Fruit fly (Drosophila melanogaster) whole organism, embryonic: ENCODE data around the gene CG43116.

ENCODE experiments used
- Abd-B ChIP-seq: fragments of 200-800 bp; sonication (Bioruptor generic); optimal IDR thresholded peaks from 2 replicates; lab custom pipeline; 2018; ENCODE audit warnings: missing biosample characterization, mild to moderate bottlenecking, missing genetic modification characterization, moderate library complexity
- CG10366 ChIP-seq: fragments of 200-800 bp; sonication (Bioruptor generic); IDR thresholded peaks from 2 replicates; pipeline ENCODE4 v1.3.6; 2022; ENCODE audit warnings: missing biosample characterization, missing genetic modification characterization
- CG12071 ChIP-seq: fragments of 200-800 bp; sonication (Bioruptor generic); optimal IDR thresholded peaks from 3 replicates; lab custom pipeline; 2018; ENCODE audit warnings: missing biosample characterization, mild to moderate bottlenecking, missing genetic modification characterization
- CG1233 ChIP-seq: fragments of 200-800 bp; sonication (Bioruptor generic); optimal IDR thresholded peaks from 4 replicates; lab custom pipeline; 2018; ENCODE audit warnings: missing biosample characterization, mild to moderate bottlenecking, missing genetic modification characterization
- CG2875 ChIP-seq: fragments of 200-800 bp; sonication (Bioruptor generic); optimal IDR thresholded peaks from 2 replicates; lab custom pipeline; 2017; ENCODE audit warnings: missing biosample characterization, mild to moderate bottlenecking, missing genetic modification characterization, missing genetic modification reagents
- CG31388 ChIP-seq: fragments of 200-800 bp; sonication (Bioruptor generic); optimal IDR thresholded peaks from 2 replicates; lab custom pipeline; 2016; ENCODE audit warnings: missing biosample characterization, missing genetic modification characterization
- CG32532 ChIP-seq: fragments of 200-800 bp; sonication (Bioruptor generic); IDR thresholded peaks from 2 replicates; pipeline ENCODE4 v1.3.6; 2022; ENCODE audit warnings: missing biosample characterization, missing genetic modification characterization
- CG3407 ChIP-seq: fragments of 200-800 bp; sonication (Bioruptor generic); optimal IDR thresholded peaks from 2 replicates; lab custom pipeline; 2018; ENCODE audit warnings: missing biosample characterization, mild to moderate bottlenecking, missing genetic modification characterization
- CG4404 ChIP-seq: fragments of 200-800 bp; sonication (Bioruptor generic); IDR thresholded peaks from 2 replicates; pipeline ENCODE4 v1.3.6; 2022; ENCODE audit warnings: missing biosample characterization, missing genetic modification characterization
- CG4707 ChIP-seq: fragments of 200-800 bp; sonication (Bioruptor generic); optimal IDR thresholded peaks from 2 replicates; lab custom pipeline; 2018; ENCODE audit warnings: missing biosample characterization, mild to moderate bottlenecking, missing genetic modification characterization, moderate library complexity
- CG6683 ChIP-seq: fragments of 200-800 bp; sonication (Bioruptor generic); optimal IDR thresholded peaks from 2 replicates; lab custom pipeline; 2017; ENCODE audit warnings: missing biosample characterization, mild to moderate bottlenecking, missing genetic modification characterization, missing genetic modification reagents
- CG6689 ChIP-seq: fragments of 200-800 bp; sonication (Bioruptor generic); IDR thresholded peaks from 2 replicates; pipeline ENCODE4 v1.3.6; 2022; ENCODE audit warnings: missing biosample characterization, missing genetic modification characterization
- CG8359 ChIP-seq: fragments of 200-800 bp; sonication (Bioruptor generic); optimal IDR thresholded peaks from 2 replicates; lab custom pipeline; 2017; ENCODE audit warnings: missing biosample characterization, mild to moderate bottlenecking, missing genetic modification characterization, borderline replicate concordance
- CG8388 ChIP-seq: fragments of 200-800 bp; sonication (Bioruptor generic); optimal IDR thresholded peaks from 2 replicates; lab custom pipeline; 2019; ENCODE audit warnings: missing biosample characterization, mild to moderate bottlenecking, missing genetic modification characterization, moderate library complexity
- CG9215 ChIP-seq: fragments of 200-800 bp; sonication (Bioruptor generic); IDR thresholded peaks from 2 replicates; pipeline ENCODE4 v1.3.6; 2022; ENCODE audit warnings: missing biosample characterization, missing genetic modification characterization
- CG9727 ChIP-seq: fragments of 200-800 bp; sonication (Bioruptor generic); optimal IDR thresholded peaks from 3 replicates; lab custom pipeline; 2017; ENCODE audit warnings: missing biosample characterization, mild to moderate bottlenecking, missing genetic modification characterization
- Deaf1 ChIP-seq: fragments of 200-800 bp; optimal IDR thresholded peaks from 3 replicates; lab custom pipeline; 2019; ENCODE audit warnings: missing biosample characterization, mild to moderate bottlenecking, missing genetic modification characterization, moderate library complexity
- Dip3 ChIP-seq: fragments of 200-800 bp; sonication (Bioruptor generic); optimal IDR thresholded peaks from 3 replicates; lab custom pipeline; 2016; ENCODE audit warnings: missing biosample characterization, missing genetic modification characterization
- HLH54F ChIP-seq: fragments of 200-800 bp; sonication (Bioruptor generic); optimal IDR thresholded peaks from 3 replicates; lab custom pipeline; 2016; ENCODE audit warnings: missing biosample characterization, missing genetic modification characterization
- Nf-YA ChIP-seq: fragments of 200-800 bp; sonication (Bioruptor generic); IDR thresholded peaks from 2 replicates; pipeline ENCODE4 v1.3.6; 2022; ENCODE audit warnings: missing biosample characterization, missing genetic modification characterization
- Nf-YB ChIP-seq: fragments of 200-800 bp; sonication (Bioruptor generic); optimal IDR thresholded peaks from 3 replicates; lab custom pipeline; 2019; ENCODE audit warnings: missing biosample characterization, mild to moderate bottlenecking, missing genetic modification characterization, moderate library complexity
- Sin3A ChIP-seq: fragments of >200 bp; optimal IDR thresholded peaks from 2 replicates; lab custom pipeline; 2018
- Vsx1 ChIP-seq: fragments of 200-800 bp; sonication (Bioruptor generic); optimal IDR thresholded peaks from 2 replicates; lab custom pipeline; 2017; ENCODE audit warnings: missing biosample characterization, mild to moderate bottlenecking, missing genetic modification characterization, missing genetic modification reagents
- ash1 ChIP-seq: fragments of 200-800 bp; sonication (Bioruptor generic); optimal IDR thresholded peaks from 2 replicates; lab custom pipeline; 2018; ENCODE audit warnings: missing biosample characterization, mild to moderate bottlenecking, missing genetic modification characterization
- bsh ChIP-seq, 2 experiments: fragments of 200-800 bp; sonication (Bioruptor generic); optimal IDR thresholded peaks; 2 replicates each; lab custom pipeline; 2017 to 2018; ENCODE audit warnings: mild to moderate bottlenecking in 2 of 2, missing biosample characterization in 2 of 2, missing genetic modification characterization in 2 of 2, moderate library complexity in 1 of 2
- cato ChIP-seq: fragments of 200-800 bp; sonication (Bioruptor generic); optimal IDR thresholded peaks from 2 replicates; lab custom pipeline; 2016; ENCODE audit warnings: missing biosample characterization, missing genetic modification characterization, borderline replicate concordance
- grau ChIP-seq: fragments of 200-800 bp; optimal IDR thresholded peaks from 3 replicates; lab custom pipeline; 2019; ENCODE audit warnings: missing biosample characterization, mild to moderate bottlenecking, missing genetic modification characterization, moderate library complexity
- gro ChIP-seq: fragments of 200-800 bp; sonication (Bioruptor generic); optimal IDR thresholded peaks from 2 replicates; lab custom pipeline; 2016; ENCODE audit warnings: missing biosample characterization, missing genetic modification characterization
- ham ChIP-seq: fragments of 200-800 bp; sonication (Bioruptor generic); IDR thresholded peaks from 2 replicates; pipeline ENCODE4 v1.3.6; 2022; ENCODE audit warnings: missing biosample characterization, missing genetic modification characterization
- nom ChIP-seq: fragments of 200-800 bp; sonication (Bioruptor generic); optimal IDR thresholded peaks from 2 replicates; lab custom pipeline; 2017; ENCODE audit warnings: missing biosample characterization, missing genetic modification characterization, mild to moderate bottlenecking, moderate library complexity, missing genetic modification reagents
- onecut ChIP-seq: fragments of 200-800 bp; sonication (Bioruptor generic); IDR thresholded peaks from 2 replicates; pipeline ENCODE4 v1.3.6; 2022; ENCODE audit warnings: missing biosample characterization, missing genetic modification characterization
- pnt ChIP-seq: fragments of 200-800 bp; sonication (Bioruptor generic); optimal IDR thresholded peaks from 3 replicates; lab custom pipeline; 2016; ENCODE audit warnings: missing biosample characterization, missing genetic modification characterization
- sens ChIP-seq: fragments of 200-800 bp; sonication (Bioruptor generic); peaks from one replicate; lab custom pipeline; 2016; ENCODE audit warnings: missing biosample characterization, missing genetic modification characterization
- seq ChIP-seq: fragments of 200-800 bp; sonication (Bioruptor generic); IDR thresholded peaks from 2 replicates; pipeline ENCODE4 v1.3.6; 2022; ENCODE audit warnings: missing biosample characterization, missing genetic modification characterization
- sisA ChIP-seq: fragments of 200-800 bp; sonication (Bioruptor generic); IDR thresholded peaks from 2 replicates; pipeline ENCODE4 v1.3.6; 2022; ENCODE audit warnings: missing biosample characterization, missing genetic modification characterization
- slou ChIP-seq: fragments of 200-800 bp; sonication (Bioruptor generic); optimal IDR thresholded peaks from 3 replicates; lab custom pipeline; 2016; ENCODE audit warnings: missing biosample characterization, missing genetic modification characterization
- sob ChIP-seq: fragments of 200-800 bp; sonication (Bioruptor generic); IDR thresholded peaks from 2 replicates; pipeline ENCODE4 v1.3.6; 2022; ENCODE audit warnings: missing biosample characterization, missing genetic modification characterization
- sqz ChIP-seq: fragments of 200-800 bp; sonication (Bioruptor generic); optimal IDR thresholded peaks from 3 replicates; lab custom pipeline; 2018; ENCODE audit warnings: missing biosample characterization, mild to moderate bottlenecking, missing genetic modification characterization
- stc ChIP-seq: fragments of 200-800 bp; sonication (Bioruptor generic); IDR thresholded peaks from 2 replicates; pipeline ENCODE4 v1.3.6; 2022; ENCODE audit warnings: missing biosample characterization, missing genetic modification characterization
- unpg ChIP-seq: fragments of 200-800 bp; sonication (Bioruptor generic); optimal IDR thresholded peaks from 3 replicates; lab custom pipeline; 2018; ENCODE audit warnings: missing biosample characterization, mild to moderate bottlenecking, missing genetic modification characterization, moderate library complexity

Gene CG43116

DNA sequence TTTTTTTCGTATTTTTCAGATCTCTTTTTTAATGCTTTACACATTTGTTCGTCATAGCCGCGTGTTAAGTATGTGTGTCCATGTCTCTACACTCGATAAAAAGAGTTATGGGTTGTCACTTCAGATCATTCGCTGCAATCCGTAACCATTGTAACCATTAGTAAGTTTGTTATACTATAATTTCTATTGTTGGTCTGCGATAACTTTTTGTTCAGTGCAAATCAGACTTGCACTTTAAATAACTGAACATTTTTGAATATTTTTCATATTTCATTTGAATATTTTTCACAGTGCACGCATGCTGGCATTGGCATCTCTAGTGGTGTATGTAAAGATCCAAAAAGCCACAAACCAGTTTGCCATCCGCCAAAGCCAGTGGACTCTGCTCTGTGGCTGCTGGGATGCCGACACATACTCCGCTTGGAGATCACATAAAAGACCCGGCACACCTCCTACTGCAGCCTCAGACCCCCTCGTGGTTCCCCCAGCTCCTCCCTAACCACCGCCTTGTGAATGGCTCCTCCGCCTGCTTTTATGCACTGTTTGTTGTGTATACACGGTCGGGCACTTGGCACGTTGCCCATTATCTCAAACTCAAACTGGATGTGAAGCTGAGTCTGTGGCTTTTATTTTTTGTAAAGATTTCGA, 12.2 kb upstream of the CG43116 start (continued):
- TF ChIP-seq Nf-YA = peak; percentile 60; the same call in 1 of the 2 replicates
- TF ChIP-seq sisA = peak; percentile 90
- TF ChIP-seq nom (GFP tag; lab: Kevin White, UChicago) = peak; percentile 94
- TF ChIP-seq stc (GFP tag; lab: Robert Waterston, UW) = peak; percentile 86
- TF ChIP-seq CG4404 = peak; percentile 72; the same call in 1 of the 2 replicates
- TF ChIP-seq CG8388 (GFP tag; lab: Kevin White, UChicago) = peak; percentile 88
- peak; percentile 81 for TF ChIP-seq HLH54F (GFP tag; lab: Kevin White, UChicago)
- TF ChIP-seq sens = peak; percentile 98
- peak; percentile 85 for TF ChIP-seq CG9727 (GFP tag; lab: Kevin White, UChicago)
- peak; percentile 93 to 95 for TF ChIP-seq bsh (GFP tag; optimal IDR thresholded peaks at IDR 0.05; lab: Kevin White, UChicago)
- TF ChIP-seq CG9215 = peak; percentile 72
- TF ChIP-seq Sin3A (lab: Kevin White, UChicago) = no peak
- TF ChIP-seq CG8359 (GFP tag; lab: Kevin White, UChicago) = peak; percentile 71
- peak; percentile 66 for TF ChIP-seq gro (GFP tag; lab: Kevin White, UChicago)
- peak; percentile 84 for TF ChIP-seq Dip3 (GFP tag; lab: Kevin White, UChicago)
- peak; percentile 73 for TF ChIP-seq CG31388 (GFP tag; lab: Kevin White, UChicago)
- TF ChIP-seq sqz (GFP tag; lab: Kevin White, UChicago) = peak; percentile 97
- TF ChIP-seq cato (GFP tag; lab: Kevin White, UChicago) = peak; percentile 69
- peak; percentile 79 for TF ChIP-seq CG3407 (GFP tag; lab: Kevin White, UChicago)
- peak; percentile 90 for TF ChIP-seq grau (tag; lab: Kevin White, UChicago)
- peak; percentile 79 for TF ChIP-seq pnt
- TF ChIP-seq CG4707 (GFP tag; lab: Kevin White, UChicago) = peak; percentile 77
- TF ChIP-seq CG32532 (GFP tag; lab: Robert Waterston, UW) = peak; percentile 87
- peak; percentile 80 for TF ChIP-seq CG2875 (GFP tag; lab: Kevin White, UChicago)
- TF ChIP-seq CG6683 = peak; percentile 56
- peak; percentile 91 for TF ChIP-seq unpg (GFP tag; lab: Kevin White, UChicago)
- peak; percentile 37 for TF ChIP-seq slou (GFP tag; lab: Kevin White, UChicago)
- TF ChIP-seq Nf-YB (GFP tag; lab: Kevin White, UChicago) = peak; percentile 69
- peak; percentile 87 for TF ChIP-seq CG12071
- TF ChIP-seq CG1233 (GFP tag; lab: Kevin White, UChicago) = peak; percentile 81
- TF ChIP-seq Vsx1 (GFP tag; lab: Kevin White, UChicago) = peak; percentile 76
- TF ChIP-seq seq = peak; percentile 86
- peak; percentile 81 for TF ChIP-seq sob (GFP tag; lab: Robert Waterston, UW)
- peak; percentile 72 for TF ChIP-seq onecut
- TF ChIP-seq CG6689 (GFP tag; lab: Robert Waterston, UW) = peak; percentile 89
- peak; percentile 64 for TF ChIP-seq Deaf1 (tag; lab: Kevin White, UChicago)
- no peak for TF ChIP-seq ham
- TF ChIP-seq CG10366 (GFP tag; lab: Robert Waterston, UW) = peak; percentile 85
- peak; percentile 83 for TF ChIP-seq Abd-B (GFP tag; lab: Kevin White, UChicago)
- no peak for TF ChIP-seq ash1 (GFP tag; lab: Kevin White, UChicago)
